Fruit fly (Drosophila melanogaster) whole organism, embryonic: Measurements from ENCODE around the gene CG6425.

ENCODE experiments used
- CG10462 ChIP-seq: fragments of 200-800 bp; sonication (Bioruptor generic); optimal IDR thresholded peaks from 2 replicates; lab custom pipeline; 2016; ENCODE audit warnings: missing biosample characterization, missing genetic modification characterization
- CG11085 ChIP-seq: fragments of 200-800 bp; sonication (Bioruptor generic); IDR thresholded peaks from 2 replicates; pipeline ENCODE4 v1.3.6; 2022; ENCODE audit warnings: missing biosample characterization, missing genetic modification characterization
- CG12942 ChIP-seq: fragments of 200-800 bp; sonication (Bioruptor generic); optimal IDR thresholded peaks from 3 replicates; lab custom pipeline; 2016; ENCODE audit warnings: missing biosample characterization, missing genetic modification characterization
- CG17361 ChIP-seq: fragments of 200-800 bp; sonication (Bioruptor generic); IDR thresholded peaks from 3 replicates; pipeline ENCODE4 v1.3.6; 2022; ENCODE audit warnings: missing biosample characterization, missing genetic modification characterization
- CG17385 ChIP-seq: fragments of 200-800 bp; sonication (Bioruptor generic); optimal IDR thresholded peaks from 3 replicates; lab custom pipeline; 2018; ENCODE audit warnings: missing biosample characterization, mild to moderate bottlenecking, missing genetic modification characterization
- CG17802 ChIP-seq: fragments of 200-800 bp; sonication (Bioruptor generic); optimal IDR thresholded peaks from 2 replicates; lab custom pipeline; 2018; ENCODE audit warnings: missing biosample characterization, mild to moderate bottlenecking, missing genetic modification characterization, moderate library complexity
- CG18011 ChIP-seq: fragments of 200-800 bp; sonication (Bioruptor generic); optimal IDR thresholded peaks from 2 replicates; lab custom pipeline; 2017; ENCODE audit warnings: missing biosample characterization, missing genetic modification characterization, mild to moderate bottlenecking, moderate library complexity, missing genotype
- CG30403 ChIP-seq: fragments of 200-800 bp; sonication (Bioruptor generic); optimal IDR thresholded peaks from 3 replicates; lab custom pipeline; 2016; ENCODE audit warnings: missing biosample characterization, missing genetic modification characterization
- CG31365 ChIP-seq: fragments of 200-800 bp; sonication (Bioruptor generic); optimal IDR thresholded peaks from 2 replicates; lab custom pipeline; 2018; ENCODE audit warnings: missing biosample characterization, mild to moderate bottlenecking, missing genetic modification characterization
- CG33213 ChIP-seq: fragments of 200-800 bp; sonication (Bioruptor generic); optimal IDR thresholded peaks from 3 replicates; lab custom pipeline; 2016; ENCODE audit warnings: missing biosample characterization, missing genetic modification characterization
- CG5953 ChIP-seq: fragments of 200-800 bp; sonication (Bioruptor generic); IDR thresholded peaks from 2 replicates; pipeline ENCODE4 v1.3.6; 2022; ENCODE audit warnings: missing biosample characterization, missing genetic modification characterization
- CG7357 ChIP-seq: fragments of 200-800 bp; sonication (Bioruptor generic); IDR thresholded peaks from 3 replicates; pipeline ENCODE4 v1.3.6; 2022; ENCODE audit warnings: missing biosample characterization, missing genetic modification characterization
- CG7372 ChIP-seq: fragments of 200-800 bp; sonication (Bioruptor generic); IDR thresholded peaks from 2 replicates; pipeline ENCODE4 v1.3.6; 2022; ENCODE audit warnings: missing biosample characterization, missing genetic modification characterization
- CG7839 ChIP-seq: fragments of 200-800 bp; sonication (Bioruptor generic); optimal IDR thresholded peaks from 3 replicates; lab custom pipeline; 2018; ENCODE audit warnings: missing biosample characterization, mild to moderate bottlenecking, missing genetic modification characterization, moderate library complexity
- CG7987 ChIP-seq: fragments of 200-800 bp; sonication (Bioruptor generic); optimal IDR thresholded peaks from 2 replicates; lab custom pipeline; 2018; ENCODE audit warnings: missing biosample characterization, mild to moderate bottlenecking, missing genetic modification characterization, moderate library complexity
- CG8359 ChIP-seq: fragments of 200-800 bp; sonication (Bioruptor generic); optimal IDR thresholded peaks from 2 replicates; lab custom pipeline; 2017; ENCODE audit warnings: missing biosample characterization, mild to moderate bottlenecking, missing genetic modification characterization, borderline replicate concordance
- CG9609 ChIP-seq: fragments of 200-800 bp; sonication (Bioruptor generic); optimal IDR thresholded peaks from 3 replicates; lab custom pipeline; 2016; ENCODE audit warnings: missing biosample characterization, missing genetic modification characterization
- CG9817 ChIP-seq: fragments of 200-800 bp; sonication (Bioruptor generic); optimal IDR thresholded peaks from 2 replicates; lab custom pipeline; 2018; ENCODE audit warnings: missing biosample characterization, mild to moderate bottlenecking, missing genetic modification characterization, moderate library complexity
- E2f1 ChIP-seq: fragments of 200-800 bp; sonication (Bioruptor generic); IDR thresholded peaks from 2 replicates; pipeline ENCODE4 v1.3.6; 2022; ENCODE audit warnings: missing biosample characterization, missing genetic modification characterization
- ERR ChIP-seq: fragments of 200-800 bp; sonication (Bioruptor generic); optimal IDR thresholded peaks from 2 replicates; lab custom pipeline; 2016; ENCODE audit warnings: missing biosample characterization, missing genetic modification characterization
- Fer1 ChIP-seq: fragments of 200-800 bp; sonication (Bioruptor generic); optimal IDR thresholded peaks from 2 replicates; lab custom pipeline; 2017; ENCODE audit warnings: missing biosample characterization, mild to moderate bottlenecking, missing genetic modification characterization
- HLH54F ChIP-seq: fragments of 200-800 bp; sonication (Bioruptor generic); optimal IDR thresholded peaks from 3 replicates; lab custom pipeline; 2016; ENCODE audit warnings: missing biosample characterization, missing genetic modification characterization
- HmgD ChIP-seq: fragments of 200-800 bp; sonication (Bioruptor generic); optimal IDR thresholded peaks from 3 replicates; lab custom pipeline; 2016; ENCODE audit warnings: missing biosample characterization, missing genetic modification characterization
- Med ChIP-seq: fragments of 200-800 bp; sonication (Bioruptor generic); peaks from one replicate; lab custom pipeline; 2016; ENCODE audit warnings: missing biosample characterization, missing genetic modification characterization, mild to moderate bottlenecking, inconsistent platforms, moderate library complexity
- Mes4 ChIP-seq: fragments of 200-800 bp; sonication (Bioruptor generic); optimal IDR thresholded peaks from 2 replicates; lab custom pipeline; 2016; ENCODE audit warnings: missing biosample characterization, missing genetic modification characterization
- Optix ChIP-seq: fragments of 200-800 bp; sonication (Bioruptor generic); IDR thresholded peaks from 3 replicates; pipeline ENCODE4 v1.3.6; 2022; ENCODE audit warnings: missing biosample characterization, missing genetic modification characterization
- Sry-β ChIP-seq: fragments of 200-800 bp; sonication (Bioruptor generic); optimal IDR thresholded peaks from 2 replicates; lab custom pipeline; 2018; ENCODE audit warnings: missing biosample characterization, mild to moderate bottlenecking, missing genetic modification characterization, moderate library complexity
- bab2 ChIP-seq: fragments of 200-800 bp; sonication (Bioruptor generic); optimal IDR thresholded peaks from 2 replicates; lab custom pipeline; 2016; ENCODE audit warnings: missing biosample characterization, missing genetic modification characterization
- bcd ChIP-seq: fragments of 200-800 bp; sonication (Bioruptor generic); optimal IDR thresholded peaks from 2 replicates; lab custom pipeline; 2017; ENCODE audit warnings: missing biosample characterization, mild to moderate bottlenecking, missing genetic modification characterization
- bowl ChIP-seq: fragments of 200-800 bp; sonication (Bioruptor generic); IDR thresholded peaks from 2 replicates; pipeline ENCODE4 v1.3.6; 2022; ENCODE audit warnings: missing biosample characterization, missing genetic modification characterization
- caup ChIP-seq: fragments of 200-800 bp; sonication (Bioruptor generic); optimal IDR thresholded peaks from 3 replicates; lab custom pipeline; 2017; ENCODE audit warnings: missing biosample characterization, mild to moderate bottlenecking, missing genetic modification characterization, moderate library complexity; ENCODE audit not compliant: severe bottlenecking
- esg ChIP-seq: fragments of 200-800 bp; sonication (Bioruptor generic); conservative IDR thresholded peaks from 2 replicates; pipeline ENCODE4 v1.3.6; 2022; ENCODE audit warnings: missing biosample characterization, missing genetic modification characterization
- exex ChIP-seq: fragments of 200-800 bp; sonication (Bioruptor generic); optimal IDR thresholded peaks from 4 replicates; lab custom pipeline; 2018; ENCODE audit warnings: missing biosample characterization, mild to moderate bottlenecking, missing genetic modification characterization, moderate library complexity
- ftz-f1 ChIP-seq: fragments of 200-800 bp; sonication (Bioruptor generic); optimal IDR thresholded peaks from 2 replicates; lab custom pipeline; 2016; ENCODE audit warnings: missing biosample characterization, missing genetic modification characterization
- gce ChIP-seq: fragments of 200-800 bp; sonication (Bioruptor generic); IDR thresholded peaks from 3 replicates; pipeline ENCODE4 v1.3.6; 2022; ENCODE audit warnings: missing biosample characterization, missing genetic modification characterization
- hb ChIP-seq: fragments of 200-800 bp; sonication (Bioruptor generic); IDR thresholded peaks from 3 replicates; pipeline ENCODE4 v1.3.6; 2022; ENCODE audit warnings: missing biosample characterization, missing genetic modification characterization; ENCODE audit not compliant: partially characterized antibody
- klu ChIP-seq: fragments of 200-800 bp; sonication (Bioruptor generic); IDR thresholded peaks from 2 replicates; pipeline ENCODE4 v1.3.6; 2022; ENCODE audit warnings: missing biosample characterization, missing genetic modification characterization
- lbe ChIP-seq: fragments of 200-800 bp; sonication (Bioruptor generic); optimal IDR thresholded peaks from 2 replicates; lab custom pipeline; 2016; ENCODE audit warnings: missing biosample characterization, mild to moderate bottlenecking, missing genetic modification characterization
- luna ChIP-seq: fragments of 200-800 bp; sonication (Bioruptor generic); optimal IDR thresholded peaks from 2 replicates; lab custom pipeline; 2016; ENCODE audit warnings: missing biosample characterization, missing genetic modification characterization
- mld ChIP-seq: fragments of 200-800 bp; sonication (Bioruptor generic); IDR thresholded peaks from 3 replicates; pipeline ENCODE4 v1.3.6; 2022; ENCODE audit warnings: missing biosample characterization, missing genetic modification characterization; ENCODE audit not compliant: partially characterized antibody
- nau ChIP-seq: fragments of 200-800 bp; sonication (Bioruptor generic); optimal IDR thresholded peaks from 3 replicates; lab custom pipeline; 2017; ENCODE audit warnings: missing biosample characterization, mild to moderate bottlenecking, missing genetic modification characterization, missing genetic modification reagents
- p53 ChIP-seq: fragments of 200-800 bp; sonication (Bioruptor generic); optimal IDR thresholded peaks from 2 replicates; lab custom pipeline; 2016; ENCODE audit warnings: missing biosample characterization, missing genetic modification characterization
- pan ChIP-seq, 4 experiments: fragments of >200 bp in 3 of 4; fragments of 200-800 bp in 1 of 4; sonication (Bioruptor generic) in 1 of 4; optimal IDR thresholded peaks in 3 of 4; IDR thresholded peaks in 1 of 4; 2 replicates each; pipeline versions ENCODE4 v1.3.6 to Lab custom; 2017 to 2022; ENCODE audit warnings: missing biosample characterization in 2 of 4, missing genetic modification characterization in 2 of 4, mixed read lengths in 1 of 4
- pum ChIP-seq: fragments of 200-800 bp; sonication (Bioruptor generic); optimal IDR thresholded peaks from 2 replicates; lab custom pipeline; 2016; ENCODE audit warnings: missing biosample characterization, missing genetic modification characterization
- schlank ChIP-seq: fragments of 200-800 bp; sonication (Bioruptor generic); optimal IDR thresholded peaks from 2 replicates; lab custom pipeline; 2018; ENCODE audit warnings: missing biosample characterization, mild to moderate bottlenecking, missing genetic modification characterization
- shn ChIP-seq: fragments of 200-800 bp; sonication (Bioruptor generic); optimal IDR thresholded peaks from 3 replicates; lab custom pipeline; 2016; ENCODE audit warnings: missing biosample characterization, missing genetic modification characterization
- sisA ChIP-seq: fragments of 200-800 bp; sonication (Bioruptor generic); IDR thresholded peaks from 2 replicates; pipeline ENCODE4 v1.3.6; 2022; ENCODE audit warnings: missing biosample characterization, missing genetic modification characterization
- slou ChIP-seq: fragments of 200-800 bp; sonication (Bioruptor generic); optimal IDR thresholded peaks from 3 replicates; lab custom pipeline; 2016; ENCODE audit warnings: missing biosample characterization, missing genetic modification characterization
- usp ChIP-seq: fragments of >200 bp; optimal IDR thresholded peaks from 2 replicates; lab custom pipeline; 2017; ENCODE audit warnings: missing biosample characterization, missing genetic modification characterization
- zen2 ChIP-seq: fragments of 200-800 bp; sonication (Bioruptor generic); IDR thresholded peaks from 3 replicates; pipeline ENCODE4 v1.3.6; 2022; ENCODE audit warnings: missing biosample characterization, missing genetic modification characterization; ENCODE audit not compliant: partially characterized antibody

The CG6425 gene

dm6 chr3R:26714109-26714576 is 3.0 kb downstream of the CG6425 start, which contains the start of gene amon (continued):
- TF ChIP-seq p53: peak; percentile 97
- peak; percentile 97 for TF ChIP-seq klu (GFP tag; lab: Robert Waterston, UW)
- peak; percentile 97 for TF ChIP-seq CG5953 (GFP tag; lab: Robert Waterston, UW)
- TF ChIP-seq CG12942: peak; percentile 97
- no peak for TF ChIP-seq usp (GFP tag; lab: Kevin White, UChicago)
- no peak for TF ChIP-seq Sry-β (GFP tag; lab: Kevin White, UChicago)
- TF ChIP-seq slou (GFP tag; lab: Kevin White, UChicago): peak; percentile 98
- no peak for TF ChIP-seq zen2 (GFP tag; lab: Robert Waterston, UW)
- peak; percentile 97 for TF ChIP-seq luna (GFP tag; lab: Kevin White, UChicago)
- TF ChIP-seq Med (GFP tag; lab: Kevin White, UChicago): peak; percentile 100
- peak; percentile 98 for TF ChIP-seq Optix (GFP tag; lab: Robert Waterston, UW)
- TF ChIP-seq bowl: peak; percentile 96
- TF ChIP-seq CG17802: peak; percentile 80
- TF ChIP-seq CG30403 (GFP tag; lab: Kevin White, UChicago): peak; percentile 99
- TF ChIP-seq esg (GFP tag; lab: Robert Waterston, UW): peak; percentile 99
- TF ChIP-seq CG17385 (GFP tag; lab: Kevin White, UChicago): peak; percentile 95
- TF ChIP-seq exex (tag; lab: Kevin White, UChicago): peak; percentile 94
- TF ChIP-seq pum (GFP tag; lab: Kevin White, UChicago): peak; percentile 98
- TF ChIP-seq ERR (GFP tag; lab: Kevin White, UChicago): peak; percentile 98
- peak; percentile 98 for TF ChIP-seq CG7372 (GFP tag; lab: Robert Waterston, UW)
- TF ChIP-seq nau (GFP tag; lab: Kevin White, UChicago): peak; percentile 98
- TF ChIP-seq schlank (tag; lab: Kevin White, UChicago): peak; percentile 99
- peak; percentile 95 for TF ChIP-seq CG10462 (GFP tag; lab: Kevin White, UChicago)
- TF ChIP-seq Mes4 (GFP tag; lab: Kevin White, UChicago): peak; percentile 95
- TF ChIP-seq HmgD (GFP tag; lab: Kevin White, UChicago): peak; percentile 97
- TF ChIP-seq bcd: peak; percentile 99
- no peak for TF ChIP-seq pan (optimal IDR thresholded peaks at IDR 0.05; lab: Kevin White, UChicago)
- TF ChIP-seq pan (GFP tag; optimal IDR thresholded peaks at IDR 0.05 in 1 of 2, IDR thresholded peaks at IDR 0.05 in 1 of 2): peak in 1 of 2 experiments; percentile 99
- peak; percentile 98 for TF ChIP-seq E2f1
- TF ChIP-seq CG9609: peak; percentile 99
- peak; percentile 94 for TF ChIP-seq CG31365 (tag; lab: Kevin White, UChicago)
- peak; percentile 96 for TF ChIP-seq CG7357 (GFP tag; lab: Robert Waterston, UW)
- peak; percentile 95 for TF ChIP-seq gce (GFP tag; lab: Robert Waterston, UW)
- TF ChIP-seq lbe (GFP tag; lab: Kevin White, UChicago): peak; percentile 76
- TF ChIP-seq Fer1 (GFP tag; lab: Kevin White, UChicago): peak; percentile 100
- TF ChIP-seq hb (GFP tag; lab: Robert Waterston, UW): no peak
- peak; percentile 91 for TF ChIP-seq CG18011
- TF ChIP-seq ftz-f1: peak; percentile 92
- TF ChIP-seq sisA (GFP tag; lab: Robert Waterston, UW): peak; percentile 99
- TF ChIP-seq CG33213 (GFP tag; lab: Kevin White, UChicago): peak; percentile 98
- peak; percentile 99 for TF ChIP-seq bab2 (GFP tag; lab: Kevin White, UChicago)
- TF ChIP-seq CG17361 (GFP tag; lab: Robert Waterston, UW): peak; percentile 96; the same call in 2 of the 3 replicates
- peak; percentile 100 for TF ChIP-seq caup (GFP tag; lab: Kevin White, UChicago)
- TF ChIP-seq CG9817 (tag; lab: Kevin White, UChicago): peak; percentile 99
- peak; percentile 99 for TF ChIP-seq HLH54F
- TF ChIP-seq CG8359 (GFP tag; lab: Kevin White, UChicago): peak; percentile 81
- peak; percentile 99 for TF ChIP-seq CG7839 (tag; lab: Kevin White, UChicago)
- TF ChIP-seq CG7987: peak; percentile 95
- TF ChIP-seq shn (GFP tag; lab: Kevin White, UChicago): peak; percentile 98
- no peak for TF ChIP-seq mld (GFP tag; lab: Robert Waterston, UW)
- peak; percentile 99 for TF ChIP-seq CG11085
